Worm (Caenorhabditis elegans) whole organism, L3 larva: ENCODE results near the gene F10C2.4.
A peak's percentile ranks its signal among the peaks of the same experiment; 100 is the strongest.

Experiments used
- R02D3.7 ChIP-seq: fragments of 150-350 bp; optimal IDR thresholded peaks from 2 replicates; lab custom pipeline; 2014; ENCODE audit warnings: missing biosample characterization, missing genetic modification characterization
- ZK546.5 ChIP-seq: sonication (generic microtip); optimal IDR thresholded peaks from 2 replicates; lab custom pipeline; 2017; ENCODE audit warnings: missing biosample characterization, missing genetic modification characterization
- aly-2 ChIP-seq: fragments of 150-350 bp; optimal IDR thresholded peaks from 2 replicates; lab custom pipeline; 2014; ENCODE audit warnings: missing biosample characterization, missing genetic modification characterization
- ama-1 ChIP-seq: fragments of 150-350 bp; optimal IDR thresholded peaks from 2 replicates; lab custom pipeline; 2018
- ceh-9 ChIP-seq: sonication (generic microtip); optimal IDR thresholded peaks from 2 replicates; lab custom pipeline; 2018; ENCODE audit warnings: missing biosample characterization, missing genetic modification characterization
- daf-12 ChIP-seq: fragments of 150-350 bp; optimal IDR thresholded peaks from 2 replicates; lab custom pipeline; 2014; ENCODE audit warnings: missing biosample characterization, missing genetic modification reagents, missing genetic modification characterization
- egl-27 ChIP-seq: sonication (generic microtip); optimal IDR thresholded peaks from 4 replicates; lab custom pipeline; 2017; ENCODE audit warnings: missing biosample characterization, missing genetic modification reagents, missing genetic modification characterization
- egl-5 ChIP-seq: fragments of 150-350 bp; optimal IDR thresholded peaks from 2 replicates; lab custom pipeline; 2017; ENCODE audit warnings: missing biosample characterization, missing genetic modification reagents, missing genetic modification characterization, inconsistent platforms
- elt-2 ChIP-seq: sonication (generic microtip); optimal IDR thresholded peaks from 2 replicates; lab custom pipeline; 2016; ENCODE audit warnings: missing genetic modification reagents, mild to moderate bottlenecking, missing genetic modification characterization, missing compliant biosample characterization
- elt-3 ChIP-seq, 3 experiments: fragments of 150-350 bp in 1 of 3; sonication (generic microtip) in 2 of 3; optimal IDR thresholded peaks; 2 replicates in 2 of 3; 4 replicates in 1 of 3; lab custom pipeline; 2014 to 2017; ENCODE audit warnings: missing biosample characterization in 3 of 3, missing genetic modification characterization in 3 of 3
- eor-1 ChIP-seq, 2 experiments: fragments of 150-350 bp; optimal IDR thresholded peaks; 2 replicates each; lab custom pipeline; 2014 to 2018; ENCODE audit warnings: missing biosample characterization in 2 of 2, missing genetic modification characterization in 2 of 2
- fkh-2 ChIP-seq: fragments of 150-350 bp; optimal IDR thresholded peaks from 2 replicates; lab custom pipeline; 2014; ENCODE audit warnings: missing biosample characterization, missing genetic modification reagents, missing genetic modification characterization
- hmg-11 ChIP-seq: sonication (generic microtip); optimal IDR thresholded peaks from 2 replicates; lab custom pipeline; 2016; ENCODE audit warnings: missing genetic modification characterization, missing compliant biosample characterization
- jun-1 ChIP-seq: fragments of 150-350 bp; optimal IDR thresholded peaks from 2 replicates; lab custom pipeline; 2014; ENCODE audit warnings: missing biosample characterization, missing genetic modification reagents, missing genetic modification characterization
- lin-15B ChIP-seq: fragments of 150-350 bp; optimal IDR thresholded peaks from 2 replicates; lab custom pipeline; 2014; ENCODE audit warnings: missing biosample characterization, missing genetic modification characterization
- lin-39 ChIP-seq: fragments of 150-350 bp; optimal IDR thresholded peaks from 2 replicates; lab custom pipeline; 2018; ENCODE audit warnings: missing biosample characterization, missing genetic modification reagents, missing genetic modification characterization
- nfya-1 ChIP-seq: sonication (generic microtip); optimal IDR thresholded peaks from 2 replicates; lab custom pipeline; 2017; ENCODE audit warnings: missing genetic modification characterization, mild to moderate bottlenecking, missing compliant biosample characterization, antibody characterized with exemption, moderate library complexity; ENCODE audit not compliant: insufficient read depth
- nhr-11 ChIP-seq: fragments of 150-350 bp; optimal IDR thresholded peaks from 2 replicates; lab custom pipeline; 2014; ENCODE audit warnings: missing biosample characterization, missing genetic modification characterization
- nhr-12 ChIP-seq: fragments of 150-350 bp; optimal IDR thresholded peaks from 2 replicates; lab custom pipeline; 2014; ENCODE audit warnings: missing biosample characterization, missing genetic modification characterization
- nhr-23 ChIP-seq: fragments of 150-350 bp; optimal IDR thresholded peaks from 2 replicates; lab custom pipeline; 2014; ENCODE audit warnings: missing biosample characterization, missing genetic modification reagents, missing genetic modification characterization
- nhr-237 ChIP-seq: fragments of 150-350 bp; optimal IDR thresholded peaks from 2 replicates; lab custom pipeline; 2014; ENCODE audit warnings: missing biosample characterization, missing genetic modification characterization
- nhr-25 ChIP-seq: sonication (generic microtip); optimal IDR thresholded peaks from 2 replicates; lab custom pipeline; 2017; ENCODE audit warnings: missing biosample characterization, missing genetic modification characterization
- nhr-67 ChIP-seq: fragments of 150-350 bp; optimal IDR thresholded peaks from 2 replicates; lab custom pipeline; 2014; ENCODE audit warnings: missing biosample characterization, missing genetic modification characterization
- nhr-76 ChIP-seq: fragments of 150-350 bp; sonication (generic microtip); optimal IDR thresholded peaks from 5 replicates; lab custom pipeline; 2014; ENCODE audit warnings: missing biosample characterization, missing genetic modification characterization
- nhr-77 ChIP-seq: fragments of 150-350 bp; optimal IDR thresholded peaks from 2 replicates; lab custom pipeline; 2014; ENCODE audit warnings: missing biosample characterization, missing genetic modification characterization
- pha-4 ChIP-seq: fragments of 150-350 bp; optimal IDR thresholded peaks from 2 replicates; lab custom pipeline; 2014; ENCODE audit warnings: missing biosample characterization, missing genetic modification reagents, missing genetic modification characterization
- pqm-1 ChIP-seq: fragments of 150-350 bp; optimal IDR thresholded peaks from 2 replicates; lab custom pipeline; 2017; ENCODE audit warnings: missing biosample characterization, missing genetic modification characterization, inconsistent platforms
- skn-1 ChIP-seq: fragments of 150-350 bp; optimal IDR thresholded peaks from 2 replicates; lab custom pipeline; 2014; ENCODE audit warnings: missing biosample characterization, missing genetic modification characterization
- snpc-4 ChIP-seq: fragments of 150-350 bp; optimal IDR thresholded peaks from 2 replicates; lab custom pipeline; 2014; ENCODE audit warnings: missing biosample characterization, missing genetic modification characterization
- tbx-2 ChIP-seq: sonication (generic microtip); optimal IDR thresholded peaks from 2 replicates; lab custom pipeline; 2016; ENCODE audit warnings: mild to moderate bottlenecking, missing genetic modification characterization, missing compliant biosample characterization
- unc-39 ChIP-seq: sonication (generic microtip); optimal IDR thresholded peaks from 4 replicates; lab custom pipeline; 2017; ENCODE audit warnings: missing biosample characterization, missing genetic modification characterization
- unc-62 ChIP-seq: fragments of 150-350 bp; sonication (generic microtip); optimal IDR thresholded peaks from 4 replicates; lab custom pipeline; 2014; ENCODE audit warnings: missing biosample characterization, missing genetic modification reagents, missing genetic modification characterization
- zag-1 ChIP-seq: fragments of 150-350 bp; optimal IDR thresholded peaks from 2 replicates; lab custom pipeline; 2014; ENCODE audit warnings: missing biosample characterization, missing genetic modification characterization
- ztf-11 ChIP-seq: fragments of 150-350 bp; optimal IDR thresholded peaks from 2 replicates; lab custom pipeline; 2014; ENCODE audit warnings: missing biosample characterization, missing genetic modification characterization
- ztf-4 ChIP-seq: fragments of 150-350 bp; optimal IDR thresholded peaks from 2 replicates; lab custom pipeline; 2014; ENCODE audit warnings: missing biosample characterization, missing genetic modification characterization

Gene F10C2.4

ce11 chrV:11993706-11994345 is 47.5 kb upstream of the F10C2.4 start, which contains the start of the genes cyl-1 and C52E4.7:
Gene cyl-1 (minus strand): TSS chrV:11993723.
Gene C52E4.7 (plus strand): TSS chrV:11994295.
- TF ChIP-seq pha-4 (tag; lab: Kevin White, UChicago) (peak; percentile 77), nhr-11 (no peak), ZK546.5 (tag; lab: Kevin White, UChicago) (no peak), nhr-67 (tag; lab: Kevin White, UChicago) (no peak), elt-2 (tag; lab: Kevin White, UChicago) (peak; percentile 37), snpc-4 (tag; lab: Kevin White, UChicago) (peak; percentile 73), fkh-2 (tag; lab: Kevin White, UChicago) (no peak), nhr-76 (tag; lab: Kevin White, UChicago) (no peak), lin-39 (tag; lab: Kevin White, UChicago) (no peak), ztf-11 (tag; lab: Kevin White, UChicago) (no peak), eor-1 (tag; optimal IDR thresholded peaks at IDR 0.05; lab: Kevin White, UChicago) (no peak), nfya-1 (tag; lab: Kevin White, UChicago) (peak; percentile 77), skn-1 (tag; lab: Kevin White, UChicago) (no peak), zag-1 (tag; lab: Kevin White, UChicago) (no peak), ama-1 (lab: Kevin White, UChicago) (no peak), hmg-11 (tag; lab: Kevin White, UChicago) (peak; percentile 46), tbx-2 (tag; lab: Kevin White, UChicago) (no peak), aly-2 (tag; lab: Kevin White, UChicago) (no peak), lin-15B (peak; percentile 67), pqm-1 (tag; lab: Kevin White, UChicago) (peak; percentile 36), elt-3 (tag; optimal IDR thresholded peaks at IDR 0.05; lab: Kevin White, UChicago) (no peak), unc-39 (no peak), R02D3.7 (tag; lab: Kevin White, UChicago) (no peak), nhr-77 (tag; lab: Kevin White, UChicago) (no peak), egl-27 (tag; lab: Kevin White, UChicago) (no peak), nhr-23 (tag; lab: Kevin White, UChicago) (peak; percentile 47), daf-12 (tag; lab: Kevin White, UChicago) (no peak), ztf-4 (no peak)

- TF ChIP-seq unc-39 (no peak), eor-1 (tag; optimal IDR thresholded peaks at IDR 0.05; lab: Kevin White, UChicago) (no peak), ceh-9 (tag; lab: Kevin White, UChicago) (no peak), elt-3 (tag; optimal IDR thresholded peaks at IDR 0.05; lab: Kevin White, UChicago) (no peak)
These were observed 45.5 kb upstream of the F10C2.4 start, which contains the start of gene C52E4.12 for ce11 chrV:11995862-11996261. Gene C52E4.12 (plus strand): TSS chrV:11996162.

- no peak for TF ChIP-seq nhr-25
- no peak for TF ChIP-seq skn-1 (tag; lab: Kevin White, UChicago)
- no peak for TF ChIP-seq jun-1
- TF ChIP-seq nhr-67 (tag; lab: Kevin White, UChicago): no peak
- no peak for TF ChIP-seq elt-3 (tag; optimal IDR thresholded peaks at IDR 0.05; lab: Kevin White, UChicago)
- no peak for TF ChIP-seq egl-5 (tag; lab: Kevin White, UChicago)
- TF ChIP-seq nhr-76 (tag; lab: Kevin White, UChicago): no peak
- TF ChIP-seq nhr-237 (tag; lab: Kevin White, UChicago): no peak
- TF ChIP-seq zag-1 (tag; lab: Kevin White, UChicago): no peak
- TF ChIP-seq unc-62 (GFP tag; lab: Kevin White, UChicago): no peak
- TF ChIP-seq nhr-12 (tag; lab: Kevin White, UChicago): no peak
- no peak for TF ChIP-seq lin-15B
- TF ChIP-seq nhr-77 (tag; lab: Kevin White, UChicago): no peak
- TF ChIP-seq hmg-11 (tag; lab: Kevin White, UChicago): no peak
These were observed 44.0 kb upstream of the F10C2.4 start for ce11 chrV:11997403-11997802.
